Worm (Caenorhabditis elegans): ENCODE data around the gene Y37H2A.12.

DNA sequence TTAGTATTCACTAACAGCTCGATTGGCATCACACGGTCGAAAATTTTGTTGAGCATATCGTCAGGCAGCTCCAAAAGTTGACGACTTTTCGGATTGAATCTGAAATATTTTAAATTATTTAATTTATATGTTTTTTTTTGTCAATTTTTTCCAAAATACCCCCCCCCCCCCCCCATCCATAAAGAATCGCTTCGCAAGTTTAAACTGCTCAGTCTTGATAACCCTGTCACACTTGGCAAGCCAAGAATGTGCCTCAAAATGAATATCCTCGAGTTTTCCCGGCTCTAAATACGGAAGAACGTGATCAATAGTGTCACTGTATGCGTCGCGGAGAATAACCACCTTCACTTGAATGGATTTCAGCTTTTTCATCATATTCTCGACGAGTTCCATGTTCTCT, 2.2 kb upstream of the Y37H2A.12 start, which contains the start of gene Y37H2A.18:
- TF ChIP-seq nhr-237 (tag; optimal IDR thresholded peaks at IDR 0.05) (no peak), ztf-11 (tag; optimal IDR thresholded peaks at IDR 0.05) (no peak), nhr-11 (tag; optimal IDR thresholded peaks at IDR 0.05) (no peak), pax-3 (tag; optimal IDR thresholded peaks at IDR 0.05) (no peak), zag-1 (tag; optimal IDR thresholded peaks at IDR 0.05) (no peak)
